Worm (Caenorhabditis elegans) whole organism, young adult: ENCODE measurements around the gene H39E23.2.

Source experiments
- B0336.3 ChIP-seq: fragments of 200-800 bp; sonication (Bioruptor generic); IDR thresholded peaks from 2 replicates; pipeline ENCODE4 v1.3.6; 2022; ENCODE audit warnings: missing genetic modification characterization, missing compliant biosample characterization
- D2030.7 ChIP-seq: fragments of 200-800 bp; sonication (Bioruptor generic); IDR thresholded peaks from 2 replicates; pipeline ENCODE4 v1.3.6; 2022; ENCODE audit warnings: missing genetic modification reagents, missing genetic modification characterization, missing compliant biosample characterization
- ama-1 ChIP-seq, 3 experiments: fragments of 150-350 bp in 1 of 3; sonication (generic microtip) in 2 of 3; optimal IDR thresholded peaks; 2 replicates each; lab custom pipeline; 2014 to 2018; ENCODE audit warnings: missing biosample characterization in 2 of 3, missing genetic modification characterization in 2 of 3, missing genetic modification reagents in 2 of 3
- dpff-1 ChIP-seq: sonication (generic microtip); optimal IDR thresholded peaks from 2 replicates; lab custom pipeline; 2017; ENCODE audit warnings: mild to moderate bottlenecking, missing genetic modification characterization, missing compliant biosample characterization

DNA sequence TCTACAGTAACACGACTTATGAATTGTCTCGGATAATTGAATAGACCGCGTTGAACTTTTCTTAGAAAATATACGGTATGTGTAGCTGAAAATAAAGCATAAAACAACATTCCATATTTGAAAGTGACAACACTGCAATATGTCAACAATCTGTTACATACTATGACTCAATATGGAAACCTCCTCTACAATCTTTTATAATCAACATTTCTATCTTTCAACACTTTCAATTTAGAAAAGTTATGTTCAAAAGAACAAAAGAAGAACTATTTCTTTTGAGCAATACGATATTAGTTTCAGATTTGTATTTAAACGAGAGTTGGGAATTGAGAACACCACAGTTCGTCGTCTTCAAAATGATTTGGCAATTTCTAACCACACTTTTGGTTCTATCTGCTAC, 27.7 kb upstream of the H39E23.2 start, which contains the start of gene D1086.10:
- TF ChIP-seq dpff-1 (no peak), ama-1 (optimal IDR thresholded peaks at IDR 0.05; lab: Kevin White, UChicago) (no peak), ama-1 (GFP tag; optimal IDR thresholded peaks at IDR 0.05; lab: Kevin White, UChicago) (no peak), D2030.7 (GFP tag; lab: Robert Waterston, UW) (no peak), B0336.3 (GFP tag; lab: Robert Waterston, UW) (no peak)
